Fruit fly (Drosophila melanogaster) whole organism, pupa: ENCODE results near the gene CG12728.
A peak's percentile ranks its signal among the peaks of the same experiment; 100 is the strongest.

Experiments used
- EcR ChIP-seq: fragments of 200-800 bp; sonication (Bioruptor generic); optimal IDR thresholded peaks from 3 replicates; lab custom pipeline; 2019; ENCODE audit warnings: missing biosample characterization, missing genetic modification characterization, mild to moderate bottlenecking, moderate library complexity, missing genetic modification reagents
- Pif1B ChIP-seq: fragments of 200-800 bp; sonication (Bioruptor generic); optimal IDR thresholded peaks from 3 replicates; lab custom pipeline; 2016; ENCODE audit warnings: missing biosample characterization, missing genetic modification characterization

DNA sequence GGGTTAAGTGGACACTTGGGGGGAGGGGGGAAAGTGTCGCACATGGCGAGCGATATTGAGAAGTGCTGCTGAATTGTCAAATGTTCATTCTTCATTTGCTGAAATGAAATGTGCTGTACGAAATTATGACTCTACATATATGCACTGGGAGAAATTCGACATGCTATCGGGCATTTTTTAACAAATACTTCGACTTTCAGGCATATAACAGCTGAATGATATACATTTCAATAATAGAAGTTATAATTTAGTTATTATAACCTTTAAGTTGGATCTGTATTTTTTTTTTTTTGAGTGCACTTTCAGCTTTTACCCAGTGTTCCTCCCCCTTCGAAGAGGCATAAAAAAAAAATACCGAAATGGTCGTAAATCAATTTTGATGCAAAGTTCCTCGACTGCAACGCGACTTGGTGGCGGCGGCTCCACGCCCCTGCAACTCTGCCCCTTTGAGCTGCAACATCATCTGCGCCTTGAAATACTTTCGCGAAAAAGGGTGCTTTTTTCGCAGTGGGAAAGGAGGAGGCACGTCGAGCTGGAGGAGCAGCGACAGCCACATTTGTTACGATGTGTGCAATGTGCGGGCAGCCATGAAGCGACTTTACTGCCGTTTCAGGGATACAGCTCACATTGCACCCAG is 31.1 kb downstream of the CG12728 start:
- TF ChIP-seq Pif1B (GFP tag; lab: Kevin White, UChicago) (peak; percentile 35), EcR (GFP tag; lab: Kevin White, UChicago) (no peak)
